Fruit fly (Drosophila melanogaster) whole organism: Measurements from ENCODE around the gene CG13926.

Experiments
- EcR ChIP-seq, 2 experiments: fragments of >200 bp; optimal IDR thresholded peaks; 2 replicates each; lab custom pipeline; 2017; ENCODE audit warnings: missing biosample characterization in 2 of 2, missing genetic modification characterization in 2 of 2, missing genetic modification reagents in 2 of 2
- pan ChIP-seq: fragments of >200 bp; optimal IDR thresholded peaks from 2 replicates; lab custom pipeline; 2017
- psq ChIP-seq: fragments of >200 bp; optimal IDR thresholded peaks from 2 replicates; lab custom pipeline; 2017
- usp ChIP-seq: fragments of >200 bp; optimal IDR thresholded peaks from 2 replicates; lab custom pipeline; 2017; ENCODE audit warnings: missing biosample characterization, missing genetic modification characterization, mixed read lengths

dm6 chr3L:1648690-1649355 lies 30.9 kb upstream of the CG13926 start, which contains the start of gene CG13920:
- TF ChIP-seq psq (lab: Kevin White, UChicago) (no peak), pan (lab: Kevin White, UChicago) (no peak), usp (no peak), EcR (GFP tag; optimal IDR thresholded peaks at IDR 0.05; lab: Kevin White, UChicago) (no peak)
